Worm (Caenorhabditis elegans): ENCODE measurements around the gene ugt-8.

DNA sequence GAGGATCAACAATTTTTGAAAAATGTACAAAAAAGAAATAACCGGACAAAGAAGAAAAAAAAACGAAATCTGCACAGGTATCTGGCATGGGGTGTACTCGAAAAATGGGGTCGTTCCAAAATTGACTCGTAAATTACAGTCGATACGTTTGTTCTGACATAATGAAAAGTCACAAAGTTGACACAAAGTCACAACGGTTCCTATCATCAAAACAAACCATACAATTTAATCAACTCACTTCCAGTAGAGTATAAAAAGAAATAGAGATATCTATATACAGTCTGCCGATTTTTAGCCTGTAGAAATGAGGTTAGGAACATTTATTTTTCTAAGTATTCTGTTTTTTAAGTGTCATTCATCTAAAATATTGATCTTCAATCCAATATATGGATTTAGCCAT, 19.2 kb upstream of the ugt-8 start, which contains the start of gene T19H12.12:
- no peak for TF ChIP-seq flt-1 (GFP tag; IDR thresholded peaks at IDR 0.05)
- TF ChIP-seq klf-2 (GFP tag; conservative IDR thresholded peaks at IDR 0.05) = no peak
- no peak for TF ChIP-seq ztf-23 (GFP tag; IDR thresholded peaks at IDR 0.05)
- no peak for TF ChIP-seq tab-1 (GFP tag; IDR thresholded peaks at IDR 0.05)
- no peak for TF ChIP-seq T22C8.4 (GFP tag; IDR thresholded peaks at IDR 0.05)
- TF ChIP-seq ref-1 (GFP tag; conservative IDR thresholded peaks at IDR 0.05) = no peak
- no peak for TF ChIP-seq ztf-29 (GFP tag; IDR thresholded peaks at IDR 0.05)
- no peak for TF ChIP-seq cog-1 (tag; optimal IDR thresholded peaks at IDR 0.05)
